Worm (Caenorhabditis elegans) whole organism, mixed stage, embryonic: ENCODE results near the gene gcy-34.

ENCODE experiments used
- blmp-1 ChIP-seq: fragments of 150-350 bp; optimal IDR thresholded peaks from 2 replicates; lab custom pipeline; 2014; ENCODE audit warnings: missing biosample characterization, missing genetic modification characterization
- ceh-39 ChIP-seq: fragments of 150-350 bp; optimal IDR thresholded peaks from 2 replicates; lab custom pipeline; 2014; ENCODE audit warnings: missing biosample characterization, missing genetic modification characterization
- ceh-43 ChIP-seq: fragments of 200-800 bp; sonication (Bioruptor generic); optimal IDR thresholded peaks from 2 replicates; lab custom pipeline; 2018; ENCODE audit warnings: mild to moderate bottlenecking, missing genetic modification characterization, moderate library complexity, missing compliant biosample characterization
- nhr-2 ChIP-seq: fragments of 150-350 bp; optimal IDR thresholded peaks from 2 replicates; lab custom pipeline; 2014; ENCODE audit warnings: missing biosample characterization, missing genetic modification characterization
- nhr-237 ChIP-seq: fragments of 150-350 bp; optimal IDR thresholded peaks from 2 replicates; lab custom pipeline; 2014; ENCODE audit warnings: missing biosample characterization, missing genetic modification characterization

ce11 chrV:13406032-13406431 lies 20.3 kb upstream of the gcy-34 start, which contains the start of gene cutl-1:
- no peak for TF ChIP-seq ceh-39 (tag; lab: Kevin White, UChicago)
- TF ChIP-seq ceh-43 (GFP tag; lab: Kevin White, UChicago): no peak
- no peak for TF ChIP-seq nhr-2 (tag; lab: Kevin White, UChicago)
- TF ChIP-seq nhr-237: no peak
- no peak for TF ChIP-seq blmp-1 (tag; lab: Kevin White, UChicago)
